Fruit fly (Drosophila melanogaster): ENCODE data around the gene CG16974.

The CG16974 gene

dm6 chr2L:13203437-13204137 is 11.8 kb upstream of the CG16974 start, which contains the start of gene Pect (continued):
- TF ChIP-seq CG2199 (GFP tag; IDR thresholded peaks at IDR 0.05) (0 out of 3 replicates have a peak, but pooled peaks have one; percentile 54), CG11456 (GFP tag; IDR thresholded peaks at IDR 0.05) (no peak), gce (GFP tag; IDR thresholded peaks at IDR 0.05) (no peak), org-1 (GFP tag; optimal IDR thresholded peaks at IDR 0.05) (no peak), Meics (GFP tag; optimal IDR thresholded peaks at IDR 0.05) (no peak), wdn (GFP tag; IDR thresholded peaks at IDR 0.05) (no peak), onecut (GFP tag; IDR thresholded peaks at IDR 0.05) (no peak; the same call in 1 of the 2 replicates), Lpt (GFP tag; optimal IDR thresholded peaks at IDR 0.05) (no peak), Rfx (GFP tag; IDR thresholded peaks at IDR 0.05) (peak; percentile 27; the same call in 1 of the 2 replicates), CG4730 (GFP tag; IDR thresholded peaks at IDR 0.05) (no peak), aop (GFP tag; IDR thresholded peaks at IDR 0.05) (no peak), exex (tag; optimal IDR thresholded peaks at IDR 0.05) (no peak), lilli (GFP tag; optimal IDR thresholded peaks at IDR 0.05) (no peak), CG9932 (GFP tag; IDR thresholded peaks at IDR 0.05) (peak; percentile 38), pita (GFP tag; optimal IDR thresholded peaks at IDR 0.05) (no peak), CG1647 (GFP tag; optimal IDR thresholded peaks at IDR 0.05) (no peak), CG4404 (GFP tag; IDR thresholded peaks at IDR 0.05) (no peak), CG10431 (GFP tag; optimal IDR thresholded peaks at IDR 0.05) (no peak), br (optimal IDR thresholded peaks at IDR 0.05) (no peak), CG7556 (GFP tag; optimal IDR thresholded peaks at IDR 0.05) (no peak), HLHmδ (GFP tag; optimal IDR thresholded peaks at IDR 0.05) (no peak), zfh1 (GFP tag; IDR thresholded peaks at IDR 0.05) (no peak), pros (GFP tag; optimal IDR thresholded peaks at IDR 0.05) (peak; percentile 31), fd96Cb (tag; optimal IDR thresholded peaks at IDR 0.05) (peak; percentile 12), dpn (GFP tag; optimal IDR thresholded peaks at IDR 0.05) (no peak), CG4707 (GFP tag; optimal IDR thresholded peaks at IDR 0.05) (peak; percentile 44), CG6175 (GFP tag; IDR thresholded peaks at IDR 0.05) (no peak), sens-2 (GFP tag; IDR thresholded peaks at IDR 0.05) (no peak), E2f1 (GFP tag; IDR thresholded peaks at IDR 0.05) (peak; percentile 54; the same call in 1 of the 2 replicates), Taf1 (GFP tag; IDR thresholded peaks at IDR 0.05) (no peak), Doc2 (GFP tag; IDR thresholded peaks at IDR 0.05) (no peak), crc (GFP tag; optimal IDR thresholded peaks at IDR 0.05) (no peak), CG9817 (tag; optimal IDR thresholded peaks at IDR 0.05) (peak; percentile 16), CoRest (tag; optimal IDR thresholded peaks at IDR 0.05) (peak; percentile 58), vvl (GFP tag; IDR thresholded peaks at IDR 0.05) (peak; percentile 18; the same call in 1 of the 2 replicates), CG18599 (GFP tag; optimal IDR thresholded peaks at IDR 0.05) (no peak), Sry-β (GFP tag; optimal IDR thresholded peaks at IDR 0.05) (no peak), Jarid2 (GFP tag; optimal IDR thresholded peaks at IDR 0.05) (peak; percentile 65), cad (GFP tag; optimal IDR thresholded peaks at IDR 0.05) (no peak), ken (GFP tag; IDR thresholded peaks at IDR 0.05) (no peak), CG16815 (GFP tag; optimal IDR thresholded peaks at IDR 0.05) (no peak), repo (GFP tag; optimal IDR thresholded peaks at IDR 0.05) (no peak), CG12104 (GFP tag; optimal IDR thresholded peaks at IDR 0.05) (peak; percentile 8), Fer3 (tag; optimal IDR thresholded peaks at IDR 0.05) (no peak), B-H1 (GFP tag; IDR thresholded peaks at IDR 0.05) (no peak), Nf-YC (tag; optimal IDR thresholded peaks at IDR 0.05) (no peak), slp2 (GFP tag; optimal IDR thresholded peaks at IDR 0.05) (no peak), run (tag; optimal IDR thresholded peaks at IDR 0.05) (no peak), CG18764 (GFP tag; optimal IDR thresholded peaks at IDR 0.05) (no peak), ATbp (GFP tag; optimal IDR thresholded peaks at IDR 0.05) (no peak), CG11398 (GFP tag; optimal IDR thresholded peaks at IDR 0.05) (no peak), Awh (GFP tag; IDR thresholded peaks at IDR 0.05) (no peak)
